Worm (Caenorhabditis elegans) whole organism, L4/young adult: Measurements from ENCODE around the gene R11G1.1.

Experiments used
- W03F9.2 ChIP-seq: fragments of 150-350 bp; optimal IDR thresholded peaks from 2 replicates; lab custom pipeline; 2014; ENCODE audit warnings: missing biosample characterization, missing genetic modification characterization
- dao-5 ChIP-seq: sonication (generic microtip); optimal IDR thresholded peaks from 2 replicates; lab custom pipeline; 2016; ENCODE audit warnings: missing genotype, missing genetic modification characterization, moderate library complexity, missing compliant biosample characterization
- him-1 ChIP-seq: sonication (generic microtip); optimal IDR thresholded peaks from 2 replicates; lab custom pipeline; 2016; ENCODE audit warnings: missing genotype, missing genetic modification reagents, missing genetic modification characterization, missing compliant biosample characterization

- TF ChIP-seq dao-5 (tag; lab: Kevin White, UChicago) (no peak), him-1 (tag; lab: Kevin White, UChicago) (no peak), W03F9.2 (no peak)
Observed at ce11 chrX:3655972-3656371, 3.3 kb upstream of the R11G1.1 start, which contains the start of gene R11G1.7.
